Fruit fly (Drosophila melanogaster) whole organism, embryonic: ENCODE measurements around the gene mRpL48.

Source experiments
- CG10543 ChIP-seq: fragments of 200-800 bp; sonication (Bioruptor generic); optimal IDR thresholded peaks from 3 replicates; lab custom pipeline; 2017; ENCODE audit warnings: missing biosample characterization, mild to moderate bottlenecking, missing genetic modification characterization, moderate library complexity
- CG11085 ChIP-seq: fragments of 200-800 bp; sonication (Bioruptor generic); IDR thresholded peaks from 2 replicates; pipeline ENCODE4 v1.3.6; 2022; ENCODE audit warnings: missing biosample characterization, missing genetic modification characterization
- CG11093 ChIP-seq: fragments of 200-800 bp; sonication (Bioruptor generic); IDR thresholded peaks from 3 replicates; pipeline ENCODE4 v1.3.6; 2022; ENCODE audit warnings: missing biosample characterization, missing genetic modification characterization
- CG11247 ChIP-seq: fragments of 200-800 bp; sonication (Bioruptor generic); IDR thresholded peaks from 2 replicates; pipeline ENCODE4 v1.3.6; 2022; ENCODE audit warnings: missing biosample characterization, missing genetic modification characterization
- CG11723 ChIP-seq: fragments of 200-800 bp; sonication (Bioruptor generic); optimal IDR thresholded peaks from 2 replicates; lab custom pipeline; 2017; ENCODE audit warnings: missing biosample characterization, mild to moderate bottlenecking, missing genetic modification characterization
- CG12236 ChIP-seq: fragments of 200-800 bp; sonication (Bioruptor generic); optimal IDR thresholded peaks from 2 replicates; lab custom pipeline; 2016; ENCODE audit warnings: missing biosample characterization, missing genetic modification characterization
- CG13123 ChIP-seq: fragments of 200-800 bp; sonication (Bioruptor generic); optimal IDR thresholded peaks from 2 replicates; lab custom pipeline; 2016; ENCODE audit warnings: missing biosample characterization, missing genetic modification characterization
- CG14014 ChIP-seq: fragments of 200-800 bp; sonication (Bioruptor generic); IDR thresholded peaks from 2 replicates; pipeline ENCODE4 v1.3.6; 2022; ENCODE audit warnings: missing biosample characterization, missing genetic modification characterization
- CG1602 ChIP-seq: fragments of 200-800 bp; sonication (Bioruptor generic); optimal IDR thresholded peaks from 3 replicates; lab custom pipeline; 2016; ENCODE audit warnings: missing biosample characterization, missing genetic modification characterization
- CG17802 ChIP-seq: fragments of 200-800 bp; sonication (Bioruptor generic); optimal IDR thresholded peaks from 2 replicates; lab custom pipeline; 2018; ENCODE audit warnings: missing biosample characterization, mild to moderate bottlenecking, missing genetic modification characterization, moderate library complexity
- CG3065 ChIP-seq: fragments of 200-800 bp; sonication (Bioruptor generic); optimal IDR thresholded peaks from 2 replicates; lab custom pipeline; 2016; ENCODE audit warnings: missing biosample characterization, missing genetic modification characterization
- CG31224 ChIP-seq: fragments of 200-800 bp; sonication (Bioruptor generic); IDR thresholded peaks from 2 replicates; pipeline ENCODE4 v1.3.6; 2022; ENCODE audit warnings: missing biosample characterization, missing genetic modification characterization
- CG3726 ChIP-seq: fragments of 200-800 bp; sonication (Bioruptor generic); IDR thresholded peaks from 3 replicates; pipeline ENCODE4, ENCODE4 v1.3.6; 2022; ENCODE audit warnings: missing biosample characterization, missing genetic modification characterization
- CG3995 ChIP-seq: fragments of 200-800 bp; sonication (Bioruptor generic); optimal IDR thresholded peaks from 3 replicates; lab custom pipeline; 2016; ENCODE audit warnings: missing biosample characterization, missing genetic modification characterization
- CG7357 ChIP-seq: fragments of 200-800 bp; sonication (Bioruptor generic); IDR thresholded peaks from 3 replicates; pipeline ENCODE4 v1.3.6; 2022; ENCODE audit warnings: missing biosample characterization, missing genetic modification characterization
- CG7372 ChIP-seq: fragments of 200-800 bp; sonication (Bioruptor generic); IDR thresholded peaks from 2 replicates; pipeline ENCODE4 v1.3.6; 2022; ENCODE audit warnings: missing biosample characterization, missing genetic modification characterization
- CG7556 ChIP-seq: fragments of 200-800 bp; sonication (Bioruptor generic); optimal IDR thresholded peaks from 2 replicates; lab custom pipeline; 2017; ENCODE audit warnings: missing biosample characterization, mild to moderate bottlenecking, missing genetic modification characterization
- CG9817 ChIP-seq: fragments of 200-800 bp; sonication (Bioruptor generic); optimal IDR thresholded peaks from 2 replicates; lab custom pipeline; 2018; ENCODE audit warnings: missing biosample characterization, mild to moderate bottlenecking, missing genetic modification characterization, moderate library complexity
- Chrac-16 ChIP-seq: fragments of 200-800 bp; sonication (Bioruptor generic); optimal IDR thresholded peaks from 3 replicates; lab custom pipeline; 2016; ENCODE audit warnings: missing biosample characterization, missing genetic modification characterization
- CoRest ChIP-seq: fragments of 200-800 bp; sonication (Bioruptor generic); optimal IDR thresholded peaks from 3 replicates; lab custom pipeline; 2018; ENCODE audit warnings: missing biosample characterization, mild to moderate bottlenecking, missing genetic modification characterization, moderate library complexity
- E2f1 ChIP-seq: fragments of 200-800 bp; sonication (Bioruptor generic); IDR thresholded peaks from 2 replicates; pipeline ENCODE4 v1.3.6; 2022; ENCODE audit warnings: missing biosample characterization, missing genetic modification characterization
- Fer1 ChIP-seq: fragments of 200-800 bp; sonication (Bioruptor generic); optimal IDR thresholded peaks from 2 replicates; lab custom pipeline; 2017; ENCODE audit warnings: missing biosample characterization, mild to moderate bottlenecking, missing genetic modification characterization
- GATAe ChIP-seq: fragments of 200-800 bp; sonication (Bioruptor generic); conservative IDR thresholded peaks from 2 replicates; pipeline ENCODE4 v1.3.6; 2022; ENCODE audit warnings: missing biosample characterization, missing genetic modification characterization
- Meics ChIP-seq: fragments of 200-800 bp; sonication (Bioruptor generic); optimal IDR thresholded peaks from 2 replicates; lab custom pipeline; 2017; ENCODE audit warnings: missing biosample characterization, mild to moderate bottlenecking, missing genetic modification characterization
- Neu2 ChIP-seq: fragments of 200-800 bp; sonication (Bioruptor generic); optimal IDR thresholded peaks from 3 replicates; lab custom pipeline; 2016; ENCODE audit warnings: missing biosample characterization, missing genetic modification characterization, borderline replicate concordance
- Opbp ChIP-seq: fragments of 200-800 bp; sonication (Bioruptor generic); IDR thresholded peaks from 3 replicates; pipeline ENCODE4 v1.3.6; 2022; ENCODE audit warnings: missing biosample characterization, missing genetic modification characterization; ENCODE audit not compliant: partially characterized antibody
- Sox100B ChIP-seq: fragments of 200-800 bp; sonication (Bioruptor generic); optimal IDR thresholded peaks from 3 replicates; lab custom pipeline; 2018; ENCODE audit warnings: missing biosample characterization, mild to moderate bottlenecking, missing genetic modification characterization
- Xbp1 ChIP-seq: fragments of 200-800 bp; sonication (Bioruptor generic); optimal IDR thresholded peaks from 3 replicates; lab custom pipeline; 2016; ENCODE audit warnings: missing biosample characterization, mild to moderate bottlenecking, missing genetic modification characterization
- al ChIP-seq: fragments of 200-800 bp; sonication (Bioruptor generic); IDR thresholded peaks from 2 replicates; pipeline ENCODE4 v1.3.6; 2022; ENCODE audit warnings: missing biosample characterization, missing genetic modification characterization
- ara ChIP-seq: fragments of 200-800 bp; sonication (Bioruptor generic); IDR thresholded peaks from 2 replicates; pipeline ENCODE4 v1.3.6; 2022; ENCODE audit warnings: missing biosample characterization, missing genetic modification characterization
- ash1 ChIP-seq: fragments of 200-800 bp; sonication (Bioruptor generic); optimal IDR thresholded peaks from 2 replicates; lab custom pipeline; 2018; ENCODE audit warnings: missing biosample characterization, mild to moderate bottlenecking, missing genetic modification characterization
- chm ChIP-seq: fragments of 200-800 bp; sonication (Bioruptor generic); IDR thresholded peaks from 2 replicates; pipeline ENCODE4 v1.3.6; 2022; ENCODE audit warnings: missing biosample characterization, missing genetic modification characterization
- crp ChIP-seq, 2 experiments: fragments of 200-800 bp; sonication (Bioruptor generic); optimal IDR thresholded peaks; 2 replicates in 1 of 2; 3 replicates in 1 of 2; lab custom pipeline; 2017; ENCODE audit warnings: missing biosample characterization in 2 of 2, missing genetic modification characterization in 2 of 2, mild to moderate bottlenecking in 1 of 2, moderate library complexity in 1 of 2
- exex ChIP-seq: fragments of 200-800 bp; sonication (Bioruptor generic); optimal IDR thresholded peaks from 4 replicates; lab custom pipeline; 2018; ENCODE audit warnings: missing biosample characterization, mild to moderate bottlenecking, missing genetic modification characterization, moderate library complexity
- hbn ChIP-seq: fragments of 200-800 bp; sonication (Bioruptor generic); IDR thresholded peaks from 2 replicates; pipeline ENCODE4 v1.3.6; 2022; ENCODE audit warnings: missing biosample characterization, missing genetic modification characterization; ENCODE audit not compliant: partially characterized antibody
- hkb ChIP-seq, 2 experiments: fragments of 200-800 bp in 1 of 2; fragments of >200 bp in 1 of 2; sonication (Bioruptor generic) in 1 of 2; IDR thresholded peaks in 1 of 2; optimal IDR thresholded peaks in 1 of 2; 2 replicates each; pipeline versions ENCODE4 v1.3.6 to Lab custom; 2017 to 2022; ENCODE audit warnings: missing biosample characterization in 1 of 2, missing genetic modification characterization in 1 of 2
- mam ChIP-seq: fragments of 200-800 bp; sonication (Bioruptor generic); optimal IDR thresholded peaks from 3 replicates; lab custom pipeline; 2016; ENCODE audit warnings: missing biosample characterization, missing genetic modification characterization
- nmo ChIP-seq: fragments of 200-800 bp; sonication (Bioruptor generic); optimal IDR thresholded peaks from 2 replicates; lab custom pipeline; 2018; ENCODE audit warnings: missing biosample characterization, mild to moderate bottlenecking, missing genetic modification characterization, moderate library complexity
- peb ChIP-seq: fragments of 200-800 bp; sonication (Bioruptor generic); IDR thresholded peaks from 2 replicates; pipeline ENCODE4 v1.3.6; 2022; ENCODE audit warnings: missing biosample characterization, missing genetic modification characterization
- pum ChIP-seq: fragments of 200-800 bp; sonication (Bioruptor generic); optimal IDR thresholded peaks from 2 replicates; lab custom pipeline; 2016; ENCODE audit warnings: missing biosample characterization, missing genetic modification characterization
- row ChIP-seq: fragments of 200-800 bp; sonication (Bioruptor generic); IDR thresholded peaks from 3 replicates; pipeline ENCODE4 v1.3.6; 2022; ENCODE audit warnings: missing biosample characterization, missing genetic modification characterization
- sens-2 ChIP-seq: fragments of 200-800 bp; sonication (Bioruptor generic); IDR thresholded peaks from 2 replicates; pipeline ENCODE4 v1.3.6; 2022; ENCODE audit warnings: missing biosample characterization, missing genetic modification characterization
- sim ChIP-seq: fragments of 200-800 bp; sonication (Bioruptor generic); IDR thresholded peaks from 2 replicates; pipeline ENCODE4 v1.3.6; 2022; ENCODE audit warnings: missing biosample characterization, missing genetic modification characterization
- tin ChIP-seq: fragments of 200-800 bp; sonication (Bioruptor generic); optimal IDR thresholded peaks from 3 replicates; lab custom pipeline; 2016; ENCODE audit warnings: missing biosample characterization, missing genetic modification characterization
- tll ChIP-seq, 2 experiments: fragments of 200-800 bp in 1 of 2; fragments of >200 bp in 1 of 2; sonication (Bioruptor generic) in 1 of 2; optimal IDR thresholded peaks; 2 replicates each; lab custom pipeline; 2017 to 2019; ENCODE audit warnings: missing biosample characterization in 2 of 2, missing genetic modification characterization in 2 of 2, mild to moderate bottlenecking in 1 of 2, moderate library complexity in 1 of 2
- vvl ChIP-seq: fragments of 200-800 bp; sonication (Bioruptor generic); IDR thresholded peaks from 2 replicates; pipeline ENCODE4 v1.3.6; 2022; ENCODE audit warnings: missing biosample characterization, missing genetic modification characterization
- wdn ChIP-seq: fragments of 200-800 bp; sonication (Bioruptor generic); IDR thresholded peaks from 2 replicates; pipeline ENCODE4 v1.3.6; 2022; ENCODE audit warnings: missing biosample characterization, missing genetic modification characterization
- zfh2 ChIP-seq: fragments of 200-800 bp; sonication (Bioruptor generic); optimal IDR thresholded peaks from 2 replicates; lab custom pipeline; 2016; ENCODE audit warnings: missing biosample characterization, missing genetic modification characterization

mRpL48 gene

dm6 chr2L:1729607-1730011 is 19.3 kb downstream of the mRpL48 start, which contains the start of the genes Eno and CG31937 (continued):
- TF ChIP-seq wdn (GFP tag; lab: Robert Waterston, UW) (0 out of 2 replicates have a peak, but pooled peaks have one; percentile 46), nmo (GFP tag; lab: Kevin White, UChicago) (peak; percentile 12), CG3065 (GFP tag; lab: Kevin White, UChicago) (no peak), hkb (optimal IDR thresholded peaks at IDR 0.05; lab: Kevin White, UChicago) (no peak), hkb (GFP tag; IDR thresholded peaks at IDR 0.05; lab: Robert Waterston, UW) (peak; percentile 46; the same call in 1 of the 2 replicates), Fer1 (GFP tag; lab: Kevin White, UChicago) (peak; percentile 54), CG3726 (no peak), Xbp1 (GFP tag; lab: Kevin White, UChicago) (peak; percentile 45), tll (GFP tag; optimal IDR thresholded peaks at IDR 0.05; lab: Kevin White, UChicago) (no peak), CG12236 (GFP tag; lab: Kevin White, UChicago) (peak; percentile 12), E2f1 (GFP tag; lab: Robert Waterston, UW) (peak; percentile 46; the same call in 1 of the 2 replicates), zfh2 (GFP tag; lab: Kevin White, UChicago) (peak; percentile 58), CG31224 (GFP tag; lab: Robert Waterston, UW) (peak; percentile 56), al (GFP tag; lab: Robert Waterston, UW) (peak; percentile 72), crp (GFP tag; optimal IDR thresholded peaks at IDR 0.05; lab: Kevin White, UChicago) (peak; percentile 6 to 88), CG13123 (GFP tag; lab: Kevin White, UChicago) (no peak), CG7357 (GFP tag; lab: Robert Waterston, UW) (no peak; the same call in 2 of the 3 replicates), CG7372 (no peak), chm (0 out of 2 replicates have a peak, but pooled peaks have one; percentile 26), Sox100B (GFP tag; lab: Kevin White, UChicago) (no peak), CG3995 (GFP tag; lab: Kevin White, UChicago) (peak; percentile 98), exex (tag; lab: Kevin White, UChicago) (peak; percentile 21), hbn (GFP tag; lab: Robert Waterston, UW) (peak; percentile 11; the same call in 1 of the 2 replicates), CG1602 (GFP tag; lab: Kevin White, UChicago) (peak; percentile 28), CG7556 (peak; percentile 37), CG11247 (GFP tag; lab: Robert Waterston, UW) (no peak), tin (GFP tag; lab: Kevin White, UChicago) (peak; percentile 17), Opbp (no peak), ash1 (GFP tag; lab: Kevin White, UChicago) (no peak), vvl (GFP tag; lab: Robert Waterston, UW) (peak; percentile 54), Chrac-16 (GFP tag; lab: Kevin White, UChicago) (peak; percentile 65), CG17802 (no peak), CG10543 (GFP tag; lab: Kevin White, UChicago) (peak; percentile 77), sens-2 (GFP tag; lab: Robert Waterston, UW) (peak; percentile 39; the same call in 1 of the 2 replicates), CG11093 (GFP tag; lab: Robert Waterston, UW) (no peak), CG11085 (GFP tag; lab: Robert Waterston, UW) (0 out of 2 replicates have a peak, but pooled peaks have one; percentile 20), CoRest (tag; lab: Kevin White, UChicago) (peak; percentile 38), pum (peak; percentile 18), row (GFP tag; lab: Robert Waterston, UW) (peak; percentile 94), Meics (peak; percentile 61), CG9817 (peak; percentile 53), Neu2 (GFP tag; lab: Kevin White, UChicago) (no peak), CG11723 (no peak), mam (GFP tag; lab: Kevin White, UChicago) (peak; percentile 59), sim (GFP tag; lab: Robert Waterston, UW) (no peak), CG14014 (GFP tag; lab: Robert Waterston, UW) (peak; percentile 56), GATAe (GFP tag; lab: Robert Waterston, UW) (no peak), peb (no peak), ara (GFP tag; lab: Robert Waterston, UW) (peak; percentile 68)
